Fruit fly (Drosophila melanogaster): ENCODE data around the gene CG32219.

CG32219 gene

dm6 chr3L:19922833-19923745, 27.8 kb downstream of the CG32219 start, which contains the start of gene Pfdn6 (continued):
- peak; percentile 22 for TF ChIP-seq CG10209 (GFP tag; optimal IDR thresholded peaks at IDR 0.05)
- TF ChIP-seq CG9932 (GFP tag; IDR thresholded peaks at IDR 0.05) = peak; percentile 82
- TF ChIP-seq Trl (optimal IDR thresholded peaks at IDR 0.05) = peak in 1 of 2 experiments; percentile 31
- TF ChIP-seq Trl (GFP tag; optimal IDR thresholded peaks at IDR 0.05) = peak; percentile 69
- TF ChIP-seq unpg (GFP tag; optimal IDR thresholded peaks at IDR 0.05) = peak; percentile 71
- TF ChIP-seq exex (tag; optimal IDR thresholded peaks at IDR 0.05) = no peak
- peak; percentile 51 to 62 for TF ChIP-seq Pdp1 (GFP tag; optimal IDR thresholded peaks at IDR 0.05)
- TF ChIP-seq dmrt11E (tag; optimal IDR thresholded peaks at IDR 0.05) = peak; percentile 82
- peak; percentile 75 for TF ChIP-seq CG6689 (GFP tag; IDR thresholded peaks at IDR 0.05)
- peak; percentile 82 for TF ChIP-seq Abd-B (GFP tag; optimal IDR thresholded peaks at IDR 0.05)
- no peak for TF ChIP-seq CG17612 (GFP tag; IDR thresholded peaks at IDR 0.05)
- TF ChIP-seq Dp (GFP tag; optimal IDR thresholded peaks at IDR 0.05) = peak; percentile 35
- no peak; the same call in none of the 2 replicates for TF ChIP-seq CG6272 (GFP tag; IDR thresholded peaks at IDR 0.05)
- TF ChIP-seq CG2889 (GFP tag; IDR thresholded peaks at IDR 0.05) = peak; percentile 83; the same call in 2 of the 3 replicates
- peak; percentile 86 for TF ChIP-seq Bteb2 (GFP tag; optimal IDR thresholded peaks at IDR 0.05)
- peak; percentile 61; the same call in 1 of the 2 replicates for TF ChIP-seq Doc2 (GFP tag; IDR thresholded peaks at IDR 0.05)
- TF ChIP-seq CG6175 (GFP tag; IDR thresholded peaks at IDR 0.05) = no peak
- TF ChIP-seq wor (GFP tag; IDR thresholded peaks at IDR 0.05) = peak; percentile 87
- peak; percentile 90 for TF ChIP-seq CG30403 (GFP tag; optimal IDR thresholded peaks at IDR 0.05)
- TF ChIP-seq NFAT (GFP tag; IDR thresholded peaks at IDR 0.05) = peak; percentile 51; the same call in 1 of the 2 replicates
- TF ChIP-seq CG7839 (tag; optimal IDR thresholded peaks at IDR 0.05) = no peak
- peak; percentile 98 for TF ChIP-seq crol (GFP tag; IDR thresholded peaks at IDR 0.05)
- TF ChIP-seq p53 (GFP tag; optimal IDR thresholded peaks at IDR 0.05) = no peak
- peak; percentile 60 for TF ChIP-seq fd3F (GFP tag; optimal IDR thresholded peaks at IDR 0.05)
- TF ChIP-seq zen2 (GFP tag; IDR thresholded peaks at IDR 0.05; ENCODE audit: partially characterized antibody) = no peak; the same call in 2 of the 3 replicates
- peak; percentile 80 for TF ChIP-seq CG12391 (tag; optimal IDR thresholded peaks at IDR 0.05)
- no peak for TF ChIP-seq CG2129 (GFP tag; IDR thresholded peaks at IDR 0.05; ENCODE audit: partially characterized antibody)
- TF ChIP-seq sd (tag; optimal IDR thresholded peaks at IDR 0.05) = no peak
- TF ChIP-seq C15 (GFP tag; IDR thresholded peaks at IDR 0.05) = peak; percentile 37; the same call in 1 of the 3 replicates
- TF ChIP-seq Six4 (GFP tag; optimal IDR thresholded peaks at IDR 0.05) = peak; percentile 55
- TF ChIP-seq oc (tag; optimal IDR thresholded peaks at IDR 0.05) = no peak
- peak; percentile 57 for TF ChIP-seq CG30431 (GFP tag; optimal IDR thresholded peaks at IDR 0.05)
- peak; percentile 79 for TF ChIP-seq CG18476 (GFP tag; optimal IDR thresholded peaks at IDR 0.05)
- peak; percentile 78 for TF ChIP-seq CG32532 (GFP tag; IDR thresholded peaks at IDR 0.05)
- TF ChIP-seq Mes4 (GFP tag; optimal IDR thresholded peaks at IDR 0.05) = peak; percentile 42
- TF ChIP-seq CTCF (GFP tag; optimal IDR thresholded peaks at IDR 0.05) = no peak
- TF ChIP-seq CG17385 (GFP tag; optimal IDR thresholded peaks at IDR 0.05) = no peak
- TF ChIP-seq Hr39 (optimal IDR thresholded peaks at IDR 0.05) = no peak
- no peak for TF ChIP-seq gcm2 (GFP tag; optimal IDR thresholded peaks at IDR 0.05)
- no peak for TF ChIP-seq ac (GFP tag; optimal IDR thresholded peaks at IDR 0.05)
- TF ChIP-seq CG1792 (GFP tag; optimal IDR thresholded peaks at IDR 0.05) = peak; percentile 95
- no peak for TF ChIP-seq fru (optimal IDR thresholded peaks at IDR 0.05)
- TF ChIP-seq dimm (GFP tag; IDR thresholded peaks at IDR 0.05) = no peak
- no peak for TF ChIP-seq crc (GFP tag; optimal IDR thresholded peaks at IDR 0.05)
- peak; percentile 9 for TF ChIP-seq psq (GFP tag; optimal IDR thresholded peaks at IDR 0.05)
- TF ChIP-seq gfzf (GFP tag; optimal IDR thresholded peaks at IDR 0.05) = peak; percentile 81
- no peak for TF ChIP-seq zf30C (GFP tag; optimal IDR thresholded peaks at IDR 0.05)
- TF ChIP-seq aop (GFP tag; IDR thresholded peaks at IDR 0.05) = no peak
- peak; percentile 19 for TF ChIP-seq CG31388 (GFP tag; optimal IDR thresholded peaks at IDR 0.05)
- TF ChIP-seq CG8281 (tag; optimal IDR thresholded peaks at IDR 0.05) = no peak

Data from whole organism, embryonic.